Worm (Caenorhabditis elegans) whole organism, L3 larva: Measurements from ENCODE around the gene srh-295.

ENCODE experiments used
- ZK546.5 ChIP-seq: sonication (generic microtip); optimal IDR thresholded peaks from 2 replicates; lab custom pipeline; 2017; ENCODE audit warnings: missing biosample characterization, missing genetic modification characterization
- ama-1 ChIP-seq: fragments of 150-350 bp; optimal IDR thresholded peaks from 2 replicates; lab custom pipeline; 2018
- ceh-16 ChIP-seq: sonication (generic microtip); optimal IDR thresholded peaks from 2 replicates; lab custom pipeline; 2017; ENCODE audit warnings: missing biosample characterization, missing genetic modification characterization
- ceh-82 ChIP-seq: fragments of 150-350 bp; optimal IDR thresholded peaks from 2 replicates; lab custom pipeline; 2014; ENCODE audit warnings: missing biosample characterization, missing genetic modification characterization
- ceh-9 ChIP-seq: sonication (generic microtip); optimal IDR thresholded peaks from 2 replicates; lab custom pipeline; 2018; ENCODE audit warnings: missing biosample characterization, missing genetic modification characterization
- egl-5 ChIP-seq: fragments of 150-350 bp; optimal IDR thresholded peaks from 2 replicates; lab custom pipeline; 2017; ENCODE audit warnings: missing biosample characterization, missing genetic modification reagents, missing genetic modification characterization, inconsistent platforms
- eor-1 ChIP-seq, 2 experiments: fragments of 150-350 bp; optimal IDR thresholded peaks; 2 replicates each; lab custom pipeline; 2014 to 2018; ENCODE audit warnings: missing biosample characterization in 2 of 2, missing genetic modification characterization in 2 of 2
- lin-15B ChIP-seq: fragments of 150-350 bp; optimal IDR thresholded peaks from 2 replicates; lab custom pipeline; 2014; ENCODE audit warnings: missing biosample characterization, missing genetic modification characterization
- mdl-1 ChIP-seq: fragments of 150-350 bp; optimal IDR thresholded peaks from 2 replicates; lab custom pipeline; 2014; ENCODE audit warnings: missing biosample characterization, missing genetic modification characterization
- mml-1 ChIP-seq: fragments of 150-350 bp; sonication (generic microtip); optimal IDR thresholded peaks from 3 replicates; lab custom pipeline; 2014; ENCODE audit warnings: missing biosample characterization, missing genetic modification characterization
- nhr-11 ChIP-seq: fragments of 150-350 bp; optimal IDR thresholded peaks from 2 replicates; lab custom pipeline; 2014; ENCODE audit warnings: missing biosample characterization, missing genetic modification characterization
- nhr-12 ChIP-seq: fragments of 150-350 bp; optimal IDR thresholded peaks from 2 replicates; lab custom pipeline; 2014; ENCODE audit warnings: missing biosample characterization, missing genetic modification characterization
- nhr-23 ChIP-seq: fragments of 150-350 bp; optimal IDR thresholded peaks from 2 replicates; lab custom pipeline; 2014; ENCODE audit warnings: missing biosample characterization, missing genetic modification reagents, missing genetic modification characterization
- nhr-28 ChIP-seq: fragments of 150-350 bp; optimal IDR thresholded peaks from 2 replicates; lab custom pipeline; 2014; ENCODE audit warnings: missing biosample characterization, missing genetic modification characterization
- nhr-76 ChIP-seq: fragments of 150-350 bp; sonication (generic microtip); optimal IDR thresholded peaks from 5 replicates; lab custom pipeline; 2014; ENCODE audit warnings: missing biosample characterization, missing genetic modification characterization
- pha-4 ChIP-seq: fragments of 150-350 bp; optimal IDR thresholded peaks from 2 replicates; lab custom pipeline; 2014; ENCODE audit warnings: missing biosample characterization, missing genetic modification reagents, missing genetic modification characterization
- skn-1 ChIP-seq: fragments of 150-350 bp; optimal IDR thresholded peaks from 2 replicates; lab custom pipeline; 2014; ENCODE audit warnings: missing biosample characterization, missing genetic modification characterization
- zag-1 ChIP-seq: fragments of 150-350 bp; optimal IDR thresholded peaks from 2 replicates; lab custom pipeline; 2014; ENCODE audit warnings: missing biosample characterization, missing genetic modification characterization

Gene srh-295

ce11 chrV:15380857-15381256 lies 50.4 kb downstream of the srh-295 start, which contains the start of gene dhs-23:
Gene dhs-23 (plus strand): TSS chrV:15381219.
- TF ChIP-seq ama-1 (lab: Kevin White, UChicago) (no peak), ceh-9 (tag; lab: Kevin White, UChicago) (no peak), nhr-23 (tag; lab: Kevin White, UChicago) (no peak), nhr-76 (tag; lab: Kevin White, UChicago) (no peak), egl-5 (tag; lab: Kevin White, UChicago) (no peak), zag-1 (tag; lab: Kevin White, UChicago) (no peak), ZK546.5 (tag; lab: Kevin White, UChicago) (no peak), eor-1 (tag; optimal IDR thresholded peaks at IDR 0.05; lab: Kevin White, UChicago) (no peak), nhr-12 (no peak), nhr-28 (tag; lab: Kevin White, UChicago) (no peak), mml-1 (tag; lab: Kevin White, UChicago) (no peak), ceh-16 (no peak), ceh-82 (tag; lab: Kevin White, UChicago) (no peak), nhr-11 (tag; lab: Kevin White, UChicago) (no peak), lin-15B (tag; lab: Kevin White, UChicago) (no peak), skn-1 (no peak), mdl-1 (tag; lab: Kevin White, UChicago) (no peak), pha-4 (tag; lab: Kevin White, UChicago) (no peak)
